Fruit fly (Drosophila melanogaster) whole organism, embryonic: ENCODE measurements around the gene CG10413.

Source experiments
- CG10209 ChIP-seq: fragments of 200-800 bp; sonication (Bioruptor generic); optimal IDR thresholded peaks from 3 replicates; lab custom pipeline; 2017; ENCODE audit warnings: missing biosample characterization, mild to moderate bottlenecking, missing genetic modification characterization, missing genetic modification reagents
- CG10321 ChIP-seq: fragments of 200-800 bp; sonication (Bioruptor generic); IDR thresholded peaks from 2 replicates; pipeline ENCODE4 v1.3.6; 2022; ENCODE audit warnings: missing biosample characterization, missing genetic modification characterization
- CG11085 ChIP-seq: fragments of 200-800 bp; sonication (Bioruptor generic); IDR thresholded peaks from 2 replicates; pipeline ENCODE4 v1.3.6; 2022; ENCODE audit warnings: missing biosample characterization, missing genetic modification characterization
- CG13424 ChIP-seq: fragments of 200-800 bp; sonication (Bioruptor generic); optimal IDR thresholded peaks from 2 replicates; lab custom pipeline; 2019; ENCODE audit warnings: missing biosample characterization, mild to moderate bottlenecking, missing genetic modification characterization, moderate library complexity
- CG13894 ChIP-seq: fragments of 200-800 bp; sonication (Bioruptor generic); optimal IDR thresholded peaks from 3 replicates; lab custom pipeline; 2018; ENCODE audit warnings: missing biosample characterization, mild to moderate bottlenecking, missing genetic modification characterization, moderate library complexity
- CG15073 ChIP-seq: fragments of 200-800 bp; sonication (Bioruptor generic); optimal IDR thresholded peaks from 2 replicates; lab custom pipeline; 2016; ENCODE audit warnings: missing biosample characterization, missing genetic modification characterization
- CG15269 ChIP-seq: fragments of 200-800 bp; sonication (Bioruptor generic); optimal IDR thresholded peaks from 2 replicates; lab custom pipeline; 2018; ENCODE audit warnings: missing biosample characterization, mild to moderate bottlenecking, missing genetic modification characterization, moderate library complexity
- CG15479 ChIP-seq: fragments of 200-800 bp; sonication (Bioruptor generic); optimal IDR thresholded peaks from 3 replicates; lab custom pipeline; 2019; ENCODE audit warnings: missing biosample characterization, mild to moderate bottlenecking, missing genetic modification characterization, moderate library complexity
- CG16815 ChIP-seq: fragments of 200-800 bp; sonication (Bioruptor generic); optimal IDR thresholded peaks from 3 replicates; lab custom pipeline; 2017; ENCODE audit warnings: missing biosample characterization, mild to moderate bottlenecking, missing genetic modification characterization
- CG17568 ChIP-seq: fragments of 200-800 bp; sonication (Bioruptor generic); optimal IDR thresholded peaks from 2 replicates; lab custom pipeline; 2018; ENCODE audit warnings: missing biosample characterization, mild to moderate bottlenecking, missing genetic modification characterization, moderate library complexity
- CG17612 ChIP-seq: fragments of 200-800 bp; sonication (Bioruptor generic); IDR thresholded peaks from 2 replicates; pipeline ENCODE4 v1.3.6; 2022; ENCODE audit warnings: missing biosample characterization, missing genetic modification characterization
- CG17802 ChIP-seq: fragments of 200-800 bp; sonication (Bioruptor generic); optimal IDR thresholded peaks from 2 replicates; lab custom pipeline; 2018; ENCODE audit warnings: missing biosample characterization, mild to moderate bottlenecking, missing genetic modification characterization, moderate library complexity
- CG2199 ChIP-seq: fragments of 200-800 bp; sonication (Bioruptor generic); IDR thresholded peaks from 3 replicates; pipeline ENCODE4 v1.3.6; 2022; ENCODE audit warnings: missing biosample characterization, missing genetic modification characterization
- CG31365 ChIP-seq: fragments of 200-800 bp; sonication (Bioruptor generic); optimal IDR thresholded peaks from 2 replicates; lab custom pipeline; 2018; ENCODE audit warnings: missing biosample characterization, mild to moderate bottlenecking, missing genetic modification characterization
- CG7963 ChIP-seq: fragments of 200-800 bp; sonication (Bioruptor generic); IDR thresholded peaks from 3 replicates; pipeline ENCODE4 v1.3.6; 2022; ENCODE audit warnings: missing biosample characterization, missing genetic modification characterization; ENCODE audit not compliant: partially characterized antibody
- CG8924 ChIP-seq: fragments of 200-800 bp; optimal IDR thresholded peaks from 3 replicates; lab custom pipeline; 2019; ENCODE audit warnings: missing biosample characterization, mild to moderate bottlenecking, missing genetic modification characterization, moderate library complexity
- CG8944 ChIP-seq: fragments of 200-800 bp; sonication (Bioruptor generic); optimal IDR thresholded peaks from 3 replicates; lab custom pipeline; 2016; ENCODE audit warnings: missing biosample characterization, missing genetic modification characterization
- CHES-1-like ChIP-seq: fragments of 200-800 bp; sonication (Bioruptor generic); optimal IDR thresholded peaks from 2 replicates; lab custom pipeline; 2016; ENCODE audit warnings: missing biosample characterization, missing genetic modification characterization
- Ets65A ChIP-seq: fragments of 200-800 bp; sonication (Bioruptor generic); peaks from one replicate; lab custom pipeline; 2016; ENCODE audit warnings: missing biosample characterization, missing genetic modification characterization
- GATAe ChIP-seq: fragments of 200-800 bp; sonication (Bioruptor generic); conservative IDR thresholded peaks from 2 replicates; pipeline ENCODE4 v1.3.6; 2022; ENCODE audit warnings: missing biosample characterization, missing genetic modification characterization
- H2.0 ChIP-seq: fragments of 200-800 bp; sonication (Bioruptor generic); IDR thresholded peaks from 2 replicates; pipeline ENCODE4 v1.3.6; 2022; ENCODE audit warnings: missing biosample characterization, missing genetic modification characterization
- HmgZ ChIP-seq: fragments of 200-800 bp; sonication (Bioruptor generic); optimal IDR thresholded peaks from 2 replicates; lab custom pipeline; 2018; ENCODE audit warnings: missing biosample characterization, mild to moderate bottlenecking, missing genetic modification characterization
- Hr39 ChIP-seq: fragments of >200 bp; optimal IDR thresholded peaks from 2 replicates; lab custom pipeline; 2017
- Lpt ChIP-seq: fragments of >200 bp; optimal IDR thresholded peaks from 2 replicates; lab custom pipeline; 2018; ENCODE audit warnings: missing biosample characterization, missing genetic modification characterization
- NFAT ChIP-seq: fragments of 200-800 bp; sonication (Bioruptor generic); IDR thresholded peaks from 2 replicates; pipeline ENCODE4 v1.3.6; 2022; ENCODE audit warnings: missing biosample characterization, missing genetic modification characterization
- Nf-YA ChIP-seq: fragments of 200-800 bp; sonication (Bioruptor generic); IDR thresholded peaks from 2 replicates; pipeline ENCODE4 v1.3.6; 2022; ENCODE audit warnings: missing biosample characterization, missing genetic modification characterization
- Nf-YC ChIP-seq: fragments of 200-800 bp; optimal IDR thresholded peaks from 3 replicates; lab custom pipeline; 2019; ENCODE audit warnings: missing biosample characterization, mild to moderate bottlenecking, missing genetic modification characterization, moderate library complexity
- NfI ChIP-seq: fragments of 200-800 bp; sonication (Bioruptor generic); optimal IDR thresholded peaks from 3 replicates; lab custom pipeline; 2018; ENCODE audit warnings: missing biosample characterization, mild to moderate bottlenecking, missing genetic modification characterization, moderate library complexity
- Oaz ChIP-seq: fragments of 200-800 bp; sonication (Bioruptor generic); IDR thresholded peaks from 2 replicates; pipeline ENCODE4 v1.3.6; 2022; ENCODE audit warnings: missing biosample characterization, missing genetic modification characterization
- Opbp ChIP-seq: fragments of 200-800 bp; sonication (Bioruptor generic); IDR thresholded peaks from 3 replicates; pipeline ENCODE4 v1.3.6; 2022; ENCODE audit warnings: missing biosample characterization, missing genetic modification characterization; ENCODE audit not compliant: partially characterized antibody
- Taf1 ChIP-seq: fragments of 200-800 bp; sonication (Bioruptor generic); IDR thresholded peaks from 2 replicates; pipeline ENCODE4 v1.3.6; 2022; ENCODE audit warnings: missing biosample characterization, missing genetic modification characterization
- ab ChIP-seq: fragments of 200-800 bp; sonication (Bioruptor generic); optimal IDR thresholded peaks from 2 replicates; lab custom pipeline; 2016; ENCODE audit warnings: missing biosample characterization, missing genetic modification characterization
- bcd ChIP-seq: fragments of 200-800 bp; sonication (Bioruptor generic); optimal IDR thresholded peaks from 2 replicates; lab custom pipeline; 2017; ENCODE audit warnings: missing biosample characterization, mild to moderate bottlenecking, missing genetic modification characterization
- btn ChIP-seq: fragments of 200-800 bp; sonication (Bioruptor generic); optimal IDR thresholded peaks from 2 replicates; lab custom pipeline; 2016; ENCODE audit warnings: missing biosample characterization, missing genetic modification characterization
- chinmo ChIP-seq: fragments of 200-800 bp; sonication (Bioruptor generic); IDR thresholded peaks from 4 replicates; pipeline ENCODE4 v1.3.6; 2022; ENCODE audit warnings: missing biosample characterization, missing genetic modification characterization; ENCODE audit not compliant: partially characterized antibody
- crc ChIP-seq: fragments of 200-800 bp; sonication (Bioruptor generic); optimal IDR thresholded peaks from 2 replicates; lab custom pipeline; 2016; ENCODE audit warnings: missing biosample characterization, missing genetic modification characterization
- cwo ChIP-seq: fragments of 200-800 bp; sonication (Bioruptor generic); optimal IDR thresholded peaks from 3 replicates; lab custom pipeline; 2017; ENCODE audit warnings: missing biosample characterization, missing genetic modification characterization, mild to moderate bottlenecking, moderate library complexity, missing genetic modification reagents
- dimm ChIP-seq: fragments of 200-800 bp; sonication (Bioruptor generic); IDR thresholded peaks from 2 replicates; pipeline ENCODE4 v1.3.6; 2022; ENCODE audit warnings: missing biosample characterization, missing genetic modification characterization
- exex ChIP-seq: fragments of 200-800 bp; sonication (Bioruptor generic); optimal IDR thresholded peaks from 4 replicates; lab custom pipeline; 2018; ENCODE audit warnings: missing biosample characterization, mild to moderate bottlenecking, missing genetic modification characterization, moderate library complexity
- grau ChIP-seq: fragments of 200-800 bp; optimal IDR thresholded peaks from 3 replicates; lab custom pipeline; 2019; ENCODE audit warnings: missing biosample characterization, mild to moderate bottlenecking, missing genetic modification characterization, moderate library complexity
- her ChIP-seq: fragments of 200-800 bp; sonication (Bioruptor generic); optimal IDR thresholded peaks from 2 replicates; lab custom pipeline; 2016; ENCODE audit warnings: missing biosample characterization, missing genetic modification characterization
- kay ChIP-seq: fragments of 200-800 bp; sonication (Bioruptor generic); optimal IDR thresholded peaks from 2 replicates; lab custom pipeline; 2016; ENCODE audit warnings: missing biosample characterization, missing genetic modification characterization
- mirr ChIP-seq: fragments of 200-800 bp; sonication (Bioruptor generic); optimal IDR thresholded peaks from 3 replicates; lab custom pipeline; 2018; ENCODE audit warnings: missing biosample characterization, mild to moderate bottlenecking, missing genetic modification characterization
- nau ChIP-seq: fragments of 200-800 bp; sonication (Bioruptor generic); optimal IDR thresholded peaks from 3 replicates; lab custom pipeline; 2017; ENCODE audit warnings: missing biosample characterization, mild to moderate bottlenecking, missing genetic modification characterization, missing genetic modification reagents
- nerfin-2 ChIP-seq: fragments of 200-800 bp; sonication (Bioruptor generic); IDR thresholded peaks from 2 replicates; pipeline ENCODE4 v1.3.6; 2022; ENCODE audit warnings: missing biosample characterization, missing genetic modification characterization; ENCODE audit not compliant: partially characterized antibody
- sens-2 ChIP-seq: fragments of 200-800 bp; sonication (Bioruptor generic); IDR thresholded peaks from 2 replicates; pipeline ENCODE4 v1.3.6; 2022; ENCODE audit warnings: missing biosample characterization, missing genetic modification characterization
- shn ChIP-seq: fragments of 200-800 bp; sonication (Bioruptor generic); optimal IDR thresholded peaks from 3 replicates; lab custom pipeline; 2016; ENCODE audit warnings: missing biosample characterization, missing genetic modification characterization
- sim ChIP-seq: fragments of 200-800 bp; sonication (Bioruptor generic); IDR thresholded peaks from 2 replicates; pipeline ENCODE4 v1.3.6; 2022; ENCODE audit warnings: missing biosample characterization, missing genetic modification characterization
- sima ChIP-seq: fragments of 200-800 bp; sonication (Bioruptor generic); optimal IDR thresholded peaks from 2 replicates; lab custom pipeline; 2016; ENCODE audit warnings: missing biosample characterization, missing genetic modification characterization
- sisA ChIP-seq: fragments of 200-800 bp; sonication (Bioruptor generic); IDR thresholded peaks from 2 replicates; pipeline ENCODE4 v1.3.6; 2022; ENCODE audit warnings: missing biosample characterization, missing genetic modification characterization
- slbo ChIP-seq: fragments of 200-800 bp; sonication (Bioruptor generic); IDR thresholded peaks from 2 replicates; pipeline ENCODE4 v1.3.6; 2022; ENCODE audit warnings: missing biosample characterization, missing genetic modification characterization
- slou ChIP-seq: fragments of 200-800 bp; sonication (Bioruptor generic); optimal IDR thresholded peaks from 3 replicates; lab custom pipeline; 2016; ENCODE audit warnings: missing biosample characterization, missing genetic modification characterization
- sug ChIP-seq: fragments of 200-800 bp; optimal IDR thresholded peaks from 2 replicates; lab custom pipeline; 2019; ENCODE audit warnings: missing biosample characterization, mild to moderate bottlenecking, missing genetic modification characterization, moderate library complexity
- tx ChIP-seq: fragments of 200-800 bp; sonication (Bioruptor generic); optimal IDR thresholded peaks from 2 replicates; lab custom pipeline; 2016; ENCODE audit warnings: missing biosample characterization, missing genetic modification characterization
- usp ChIP-seq: fragments of >200 bp; optimal IDR thresholded peaks from 2 replicates; lab custom pipeline; 2017; ENCODE audit warnings: missing biosample characterization, missing genetic modification characterization
- yki ChIP-seq: fragments of >200 bp; optimal IDR thresholded peaks from 3 replicates; lab custom pipeline; 2018

CG10413 gene

dm6 chr2L:18561018-18561417 lies 44.0 kb downstream of the CG10413 start (continued):
- no peak for TF ChIP-seq sima (GFP tag; lab: Kevin White, UChicago)
- TF ChIP-seq mirr (GFP tag; lab: Kevin White, UChicago), result peak; percentile 62
- no peak for TF ChIP-seq CG8924 (tag; lab: Kevin White, UChicago)
- no peak for TF ChIP-seq ab (GFP tag; lab: Kevin White, UChicago)
- TF ChIP-seq CG15073 (GFP tag; lab: Kevin White, UChicago), result no peak
- no peak for TF ChIP-seq Oaz
- TF ChIP-seq H2.0, result no peak
- TF ChIP-seq slou (GFP tag; lab: Kevin White, UChicago), result no peak
- TF ChIP-seq cwo, result peak; percentile 88
- no peak for TF ChIP-seq CG2199 (GFP tag; lab: Robert Waterston, UW)
- no peak for TF ChIP-seq CG13894 (tag; lab: Kevin White, UChicago)
- no peak for TF ChIP-seq dimm (GFP tag; lab: Robert Waterston, UW)
- no peak for TF ChIP-seq sim
- TF ChIP-seq Hr39, result no peak
- peak; percentile 17 for TF ChIP-seq HmgZ (tag; lab: Kevin White, UChicago)
- no peak for TF ChIP-seq CG15269 (tag; lab: Kevin White, UChicago)
- no peak for TF ChIP-seq yki (lab: Kevin White, UChicago)
- TF ChIP-seq shn, result peak; percentile 7
- TF ChIP-seq CG17568, result no peak
- TF ChIP-seq CG15479 (GFP tag; lab: Kevin White, UChicago), result no peak
- no peak for TF ChIP-seq her (GFP tag; lab: Kevin White, UChicago)
- peak; percentile 77 for TF ChIP-seq sug
- TF ChIP-seq CG10209, result no peak
- no peak for TF ChIP-seq btn (GFP tag; lab: Kevin White, UChicago)
- TF ChIP-seq Nf-YA (GFP tag; lab: Robert Waterston, UW), result no peak
- peak; percentile 76 for TF ChIP-seq exex
- TF ChIP-seq CG11085, result no peak
- TF ChIP-seq CG8944, result no peak
- TF ChIP-seq sens-2 (GFP tag; lab: Robert Waterston, UW), result no peak
- TF ChIP-seq Lpt (GFP tag; lab: Kevin White, UChicago), result no peak
- TF ChIP-seq CG10321 (GFP tag; lab: Robert Waterston, UW), result 0 out of 2 replicates have a peak, but pooled peaks have one; percentile 25
- TF ChIP-seq crc, result no peak
- no peak for TF ChIP-seq CG16815 (GFP tag; lab: Kevin White, UChicago)
- no peak for TF ChIP-seq sisA (GFP tag; lab: Robert Waterston, UW)
- TF ChIP-seq grau (tag; lab: Kevin White, UChicago), result no peak
- peak; percentile 77 for TF ChIP-seq GATAe (GFP tag; lab: Robert Waterston, UW)
- TF ChIP-seq Ets65A (GFP tag; lab: Kevin White, UChicago), result peak; percentile 33
- no peak for TF ChIP-seq CG17612
- no peak for TF ChIP-seq usp (GFP tag; lab: Kevin White, UChicago)
- TF ChIP-seq, all 482 proteins: peak for 19

dm6 chr2L:18559084-18559483 lies 46.0 kb downstream of the CG10413 start:
- TF ChIP-seq tx (GFP tag; lab: Kevin White, UChicago), result no peak
- no peak for TF ChIP-seq bcd (GFP tag; lab: Kevin White, UChicago)
- 0 out of 4 replicates have a peak, but pooled peaks have one; percentile 10 for TF ChIP-seq chinmo (GFP tag; lab: Robert Waterston, UW)
- TF ChIP-seq CHES-1-like (GFP tag; lab: Kevin White, UChicago), result no peak
- no peak for TF ChIP-seq Taf1 (GFP tag; lab: Robert Waterston, UW)
- no peak for TF ChIP-seq CG13424
- TF ChIP-seq Nf-YC (tag; lab: Kevin White, UChicago), result no peak
- peak; percentile 1 for TF ChIP-seq nau (GFP tag; lab: Kevin White, UChicago)
- TF ChIP-seq CG17802 (tag; lab: Kevin White, UChicago), result no peak
- no peak for TF ChIP-seq NfI (GFP tag; lab: Kevin White, UChicago)
- no peak for TF ChIP-seq nerfin-2 (GFP tag; lab: Robert Waterston, UW)
- no peak for TF ChIP-seq Opbp
- 0 out of 2 replicates have a peak, but pooled peaks have one; percentile 21 for TF ChIP-seq slbo (GFP tag; lab: Robert Waterston, UW)
- TF ChIP-seq NFAT (GFP tag; lab: Robert Waterston, UW), result no peak
- TF ChIP-seq kay (GFP tag; lab: Kevin White, UChicago), result no peak
- TF ChIP-seq CG31365 (tag; lab: Kevin White, UChicago), result no peak
- no peak for TF ChIP-seq CG7963 (GFP tag; lab: Robert Waterston, UW)
